Fruit fly (Drosophila melanogaster) whole organism, embryonic: ENCODE data around the gene CG6432.

ENCODE experiments used
- ATbp ChIP-seq: fragments of 200-800 bp; sonication (Bioruptor generic); optimal IDR thresholded peaks from 2 replicates; lab custom pipeline; 2017; ENCODE audit warnings: missing biosample characterization, mild to moderate bottlenecking, missing genetic modification characterization, missing genetic modification reagents
- Ada2b ChIP-seq: fragments of 200-800 bp; sonication (Bioruptor generic); IDR thresholded peaks from 2 replicates; pipeline ENCODE4 v1.3.6; 2022; ENCODE audit warnings: missing biosample characterization, missing genetic modification characterization
- Asciz ChIP-seq: fragments of 200-800 bp; sonication (Bioruptor generic); optimal IDR thresholded peaks from 2 replicates; lab custom pipeline; 2017; ENCODE audit warnings: missing biosample characterization, mild to moderate bottlenecking, missing genetic modification characterization, missing genetic modification reagents
- Awh ChIP-seq: fragments of 200-800 bp; sonication (Bioruptor generic); IDR thresholded peaks from 2 replicates; pipeline ENCODE4, ENCODE4 v1.3.6; 2022; ENCODE audit warnings: missing biosample characterization, missing genetic modification characterization
- CG1024 ChIP-seq: fragments of 200-800 bp; sonication (Bioruptor generic); IDR thresholded peaks from 2 replicates; pipeline ENCODE4 v1.3.6; 2022; ENCODE audit warnings: missing biosample characterization, missing genetic modification characterization
- CG10431 ChIP-seq: fragments of 200-800 bp; sonication (Bioruptor generic); optimal IDR thresholded peaks from 3 replicates; lab custom pipeline; 2018; ENCODE audit warnings: missing biosample characterization, mild to moderate bottlenecking, missing genetic modification characterization
- CG10565 ChIP-seq: fragments of 200-800 bp; sonication (Bioruptor generic); optimal IDR thresholded peaks from 3 replicates; lab custom pipeline; 2016; ENCODE audit warnings: missing biosample characterization, mild to moderate bottlenecking, missing genetic modification characterization
- CG11696 ChIP-seq: fragments of 200-800 bp; sonication (Bioruptor generic); IDR thresholded peaks from 2 replicates; pipeline ENCODE4 v1.3.6; 2022; ENCODE audit warnings: missing biosample characterization, missing genetic modification characterization
- CG12071 ChIP-seq: fragments of 200-800 bp; sonication (Bioruptor generic); optimal IDR thresholded peaks from 3 replicates; lab custom pipeline; 2018; ENCODE audit warnings: missing biosample characterization, mild to moderate bottlenecking, missing genetic modification characterization
- CG12744 ChIP-seq: fragments of 200-800 bp; sonication (Bioruptor generic); optimal IDR thresholded peaks from 2 replicates; lab custom pipeline; 2016; ENCODE audit warnings: missing biosample characterization, missing genetic modification characterization
- CG14860 ChIP-seq: fragments of 200-800 bp; sonication (Bioruptor generic); IDR thresholded peaks from 3 replicates; pipeline ENCODE4 v1.3.6; 2022; ENCODE audit warnings: missing biosample characterization, missing genetic modification characterization; ENCODE audit not compliant: partially characterized antibody
- CG1529 ChIP-seq: fragments of 200-800 bp; sonication (Bioruptor generic); optimal IDR thresholded peaks from 3 replicates; lab custom pipeline; 2018; ENCODE audit warnings: missing biosample characterization, missing genetic modification characterization
- CG2202 ChIP-seq: fragments of 200-800 bp; sonication (Bioruptor generic); optimal IDR thresholded peaks from 2 replicates; lab custom pipeline; 2018; ENCODE audit warnings: missing biosample characterization, mild to moderate bottlenecking, missing genetic modification characterization
- CG2889 ChIP-seq: fragments of 200-800 bp; sonication (Bioruptor generic); IDR thresholded peaks from 3 replicates; pipeline ENCODE4 v1.3.6; 2022; ENCODE audit warnings: missing biosample characterization, missing genetic modification characterization
- CG3281 ChIP-seq: fragments of 200-800 bp; sonication (Bioruptor generic); optimal IDR thresholded peaks from 3 replicates; lab custom pipeline; 2017; ENCODE audit warnings: missing biosample characterization, mild to moderate bottlenecking, missing genetic modification characterization
- CG3407 ChIP-seq: fragments of 200-800 bp; sonication (Bioruptor generic); optimal IDR thresholded peaks from 2 replicates; lab custom pipeline; 2018; ENCODE audit warnings: missing biosample characterization, mild to moderate bottlenecking, missing genetic modification characterization
- CG34422 ChIP-seq: fragments of 200-800 bp; sonication (Bioruptor generic); IDR thresholded peaks from 3 replicates; pipeline ENCODE4 v1.3.6; 2022; ENCODE audit warnings: missing biosample characterization, missing genetic modification characterization
- CG4360 ChIP-seq: fragments of 200-800 bp; sonication (Bioruptor generic); IDR thresholded peaks from 2 replicates; pipeline ENCODE4 v1.3.6; 2022; ENCODE audit warnings: missing biosample characterization, missing genetic modification characterization
- CG4424 ChIP-seq: fragments of 200-800 bp; sonication (Bioruptor generic); optimal IDR thresholded peaks from 3 replicates; lab custom pipeline; 2016; ENCODE audit warnings: missing biosample characterization, missing genetic modification characterization
- CG4707 ChIP-seq: fragments of 200-800 bp; sonication (Bioruptor generic); optimal IDR thresholded peaks from 2 replicates; lab custom pipeline; 2018; ENCODE audit warnings: missing biosample characterization, mild to moderate bottlenecking, missing genetic modification characterization, moderate library complexity
- CG5953 ChIP-seq: fragments of 200-800 bp; sonication (Bioruptor generic); IDR thresholded peaks from 2 replicates; pipeline ENCODE4 v1.3.6; 2022; ENCODE audit warnings: missing biosample characterization, missing genetic modification characterization
- CG6254 ChIP-seq: fragments of 200-800 bp; sonication (Bioruptor generic); optimal IDR thresholded peaks from 3 replicates; lab custom pipeline; 2017; ENCODE audit warnings: mild to moderate bottlenecking, missing biosample characterization, missing genetic modification reagents, missing genetic modification characterization
- CG8478 ChIP-seq: fragments of >200 bp; optimal IDR thresholded peaks from 2 replicates; lab custom pipeline; 2018
- Dek ChIP-seq: fragments of 200-800 bp; sonication (Bioruptor generic); optimal IDR thresholded peaks from 3 replicates; lab custom pipeline; 2019; ENCODE audit warnings: missing biosample characterization, mild to moderate bottlenecking, missing genetic modification characterization, moderate library complexity
- Doc2 ChIP-seq: fragments of 200-800 bp; sonication (Bioruptor generic); IDR thresholded peaks from 2 replicates; pipeline ENCODE4 v1.3.6; 2022; ENCODE audit warnings: missing biosample characterization, missing genetic modification characterization
- Fer2 ChIP-seq: fragments of 200-800 bp; sonication (Bioruptor generic); optimal IDR thresholded peaks from 2 replicates; lab custom pipeline; 2018; ENCODE audit warnings: missing biosample characterization, mild to moderate bottlenecking, missing genetic modification characterization, moderate library complexity
- HHEX ChIP-seq: fragments of 200-800 bp; sonication (Bioruptor generic); optimal IDR thresholded peaks from 3 replicates; lab custom pipeline; 2017; ENCODE audit warnings: missing biosample characterization, mild to moderate bottlenecking, missing genetic modification characterization, missing genetic modification reagents
- Hmx ChIP-seq: fragments of 200-800 bp; sonication (Bioruptor generic); optimal IDR thresholded peaks from 2 replicates; lab custom pipeline; 2016; ENCODE audit warnings: missing biosample characterization, missing genetic modification characterization
- Nf-YA ChIP-seq: fragments of 200-800 bp; sonication (Bioruptor generic); IDR thresholded peaks from 2 replicates; pipeline ENCODE4 v1.3.6; 2022; ENCODE audit warnings: missing biosample characterization, missing genetic modification characterization
- Oaz ChIP-seq: fragments of 200-800 bp; sonication (Bioruptor generic); IDR thresholded peaks from 2 replicates; pipeline ENCODE4 v1.3.6; 2022; ENCODE audit warnings: missing biosample characterization, missing genetic modification characterization
- Poxn ChIP-seq: fragments of 200-800 bp; sonication (Bioruptor generic); IDR thresholded peaks from 2 replicates; pipeline ENCODE4 v1.3.6; 2022; ENCODE audit warnings: missing biosample characterization, missing genetic modification characterization
- Side ChIP-seq: fragments of 200-800 bp; sonication (Bioruptor generic); optimal IDR thresholded peaks from 2 replicates; lab custom pipeline; 2016; ENCODE audit warnings: missing biosample characterization, missing genetic modification characterization
- Sox100B ChIP-seq: fragments of 200-800 bp; sonication (Bioruptor generic); optimal IDR thresholded peaks from 3 replicates; lab custom pipeline; 2018; ENCODE audit warnings: missing biosample characterization, mild to moderate bottlenecking, missing genetic modification characterization
- Trl ChIP-seq, 3 experiments: fragments of >200 bp in 2 of 3; fragments of 200-800 bp in 1 of 3; sonication (Bioruptor generic) in 1 of 3; optimal IDR thresholded peaks; 2 replicates in 1 of 3; 3 replicates in 2 of 3; lab custom pipeline; 2016 to 2017; ENCODE audit warnings: missing biosample characterization in 1 of 3, missing genetic modification characterization in 1 of 3
- bsh ChIP-seq, 2 experiments: fragments of 200-800 bp; sonication (Bioruptor generic); optimal IDR thresholded peaks; 2 replicates each; lab custom pipeline; 2017 to 2018; ENCODE audit warnings: mild to moderate bottlenecking in 2 of 2, missing biosample characterization in 2 of 2, missing genetic modification characterization in 2 of 2, moderate library complexity in 1 of 2
- dimm ChIP-seq: fragments of 200-800 bp; sonication (Bioruptor generic); IDR thresholded peaks from 2 replicates; pipeline ENCODE4 v1.3.6; 2022; ENCODE audit warnings: missing biosample characterization, missing genetic modification characterization
- dmrt99B ChIP-seq: fragments of 200-800 bp; sonication (Bioruptor generic); optimal IDR thresholded peaks from 2 replicates; lab custom pipeline; 2018; ENCODE audit warnings: missing biosample characterization, mild to moderate bottlenecking, missing genetic modification characterization, moderate library complexity
- dpn ChIP-seq, 2 experiments: fragments of 200-800 bp; sonication (Bioruptor generic); optimal IDR thresholded peaks; 3 replicates each; lab custom pipeline; 2016; ENCODE audit warnings: missing biosample characterization in 2 of 2, missing genetic modification characterization in 2 of 2
- fd64A ChIP-seq: fragments of 200-800 bp; sonication (Bioruptor generic); optimal IDR thresholded peaks from 3 replicates; lab custom pipeline; 2018; ENCODE audit warnings: missing biosample characterization, mild to moderate bottlenecking, missing genetic modification characterization
- gsb-n ChIP-seq: fragments of 200-800 bp; sonication (Bioruptor generic); optimal IDR thresholded peaks from 3 replicates; lab custom pipeline; 2018; ENCODE audit warnings: missing biosample characterization, mild to moderate bottlenecking, missing genetic modification characterization
- hkb ChIP-seq, 2 experiments: fragments of 200-800 bp in 1 of 2; fragments of >200 bp in 1 of 2; sonication (Bioruptor generic) in 1 of 2; IDR thresholded peaks in 1 of 2; optimal IDR thresholded peaks in 1 of 2; 2 replicates each; pipeline versions ENCODE4 v1.3.6 to Lab custom; 2017 to 2022; ENCODE audit warnings: missing biosample characterization in 1 of 2, missing genetic modification characterization in 1 of 2
- jumu ChIP-seq: fragments of 200-800 bp; sonication (Bioruptor generic); optimal IDR thresholded peaks from 3 replicates; lab custom pipeline; 2016; ENCODE audit warnings: missing biosample characterization, missing genetic modification characterization
- kay ChIP-seq: fragments of 200-800 bp; sonication (Bioruptor generic); optimal IDR thresholded peaks from 2 replicates; lab custom pipeline; 2016; ENCODE audit warnings: missing biosample characterization, missing genetic modification characterization
- repo ChIP-seq: fragments of 200-800 bp; sonication (Bioruptor generic); optimal IDR thresholded peaks from 2 replicates; lab custom pipeline; 2016; ENCODE audit warnings: missing biosample characterization, missing genetic modification characterization
- sc ChIP-seq, 3 experiments: fragments of >200 bp in 2 of 3; fragments of 200-800 bp in 1 of 3; sonication (Bioruptor generic) in 1 of 3; optimal IDR thresholded peaks; 2 replicates in 2 of 3; 3 replicates in 1 of 3; lab custom pipeline; 2017; ENCODE audit warnings: mild to moderate bottlenecking in 1 of 3, missing biosample characterization in 1 of 3, missing genetic modification characterization in 1 of 3, missing genetic modification reagents in 1 of 3
- sens ChIP-seq: fragments of 200-800 bp; sonication (Bioruptor generic); peaks from one replicate; lab custom pipeline; 2016; ENCODE audit warnings: missing biosample characterization, missing genetic modification characterization
- seq ChIP-seq: fragments of 200-800 bp; sonication (Bioruptor generic); IDR thresholded peaks from 2 replicates; pipeline ENCODE4 v1.3.6; 2022; ENCODE audit warnings: missing biosample characterization, missing genetic modification characterization
- trh ChIP-seq: fragments of 200-800 bp; sonication (Bioruptor generic); optimal IDR thresholded peaks from 2 replicates; lab custom pipeline; 2016; ENCODE audit warnings: missing biosample characterization, missing genetic modification characterization
- unpg ChIP-seq: fragments of 200-800 bp; sonication (Bioruptor generic); optimal IDR thresholded peaks from 3 replicates; lab custom pipeline; 2018; ENCODE audit warnings: missing biosample characterization, mild to moderate bottlenecking, missing genetic modification characterization, moderate library complexity
- wek ChIP-seq: fragments of 200-800 bp; sonication (Bioruptor generic); optimal IDR thresholded peaks from 3 replicates; lab custom pipeline; 2018; ENCODE audit warnings: missing biosample characterization, mild to moderate bottlenecking, missing genetic modification characterization, moderate library complexity

The CG6432 gene

DNA sequence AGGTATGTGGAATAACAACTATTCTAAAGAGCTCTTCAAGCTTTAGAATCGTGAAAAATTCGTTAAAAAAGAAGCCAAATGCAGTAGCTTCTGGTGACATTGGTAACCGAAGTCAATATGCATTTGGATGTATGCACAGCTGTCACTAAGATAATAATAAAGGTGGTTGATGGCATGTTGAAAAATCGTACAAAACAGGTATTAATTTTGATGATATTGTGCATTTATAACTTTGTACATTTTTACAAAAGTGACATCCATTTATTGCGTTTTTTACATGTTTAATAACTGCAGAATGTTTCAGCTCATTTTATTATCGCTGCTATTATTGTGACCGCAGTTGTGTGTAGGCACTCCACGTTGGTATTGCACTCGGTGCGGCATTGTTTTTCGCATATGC lies 35.2 kb upstream of the CG6432 start (continued):
- TF ChIP-seq jumu (GFP tag; lab: Kevin White, UChicago) (no peak), Ada2b (GFP tag; lab: Robert Waterston, UW) (no peak), Dek (tag; lab: Kevin White, UChicago) (no peak), Trl (optimal IDR thresholded peaks at IDR 0.05; lab: Kevin White, UChicago) (no peak), Trl (GFP tag; optimal IDR thresholded peaks at IDR 0.05; lab: Kevin White, UChicago) (no peak), hkb (optimal IDR thresholded peaks at IDR 0.05; lab: Kevin White, UChicago) (no peak), hkb (GFP tag; IDR thresholded peaks at IDR 0.05; lab: Robert Waterston, UW) (peak; percentile 38), Doc2 (GFP tag; lab: Robert Waterston, UW) (no peak), trh (no peak), Nf-YA (GFP tag; lab: Robert Waterston, UW) (0 out of 2 replicates have a peak, but pooled peaks have one; percentile 22), sc (optimal IDR thresholded peaks at IDR 0.05; lab: Kevin White, UChicago) (no peak), sc (GFP tag; optimal IDR thresholded peaks at IDR 0.05; lab: Kevin White, UChicago) (peak; percentile 13), CG4707 (peak; percentile 30), CG34422 (GFP tag; lab: Robert Waterston, UW) (no peak), CG1529 (peak; percentile 5), CG11696 (GFP tag; lab: Robert Waterston, UW) (peak; percentile 66), HHEX (GFP tag; lab: Kevin White, UChicago) (peak; percentile 36), CG3407 (GFP tag; lab: Kevin White, UChicago) (peak; percentile 30), ATbp (GFP tag; lab: Kevin White, UChicago) (peak; percentile 72), Fer2 (no peak), CG4360 (GFP tag; lab: Robert Waterston, UW) (0 out of 2 replicates have a peak, but pooled peaks have one; percentile 30), CG5953 (GFP tag; lab: Robert Waterston, UW) (0 out of 2 replicates have a peak, but pooled peaks have one; percentile 45), Asciz (GFP tag; lab: Kevin White, UChicago) (peak; percentile 34), seq (peak; percentile 25; the same call in 1 of the 2 replicates), kay (GFP tag; lab: Kevin White, UChicago) (no peak), sens (GFP tag; lab: Kevin White, UChicago) (peak; percentile 87), CG10565 (no peak), wek (GFP tag; lab: Kevin White, UChicago) (peak; percentile 17), dimm (GFP tag; lab: Robert Waterston, UW) (no peak), unpg (GFP tag; lab: Kevin White, UChicago) (peak; percentile 5), CG14860 (GFP tag; lab: Robert Waterston, UW) (no peak), CG3281 (GFP tag; lab: Kevin White, UChicago) (no peak), Awh (peak; percentile 67; the same call in 1 of the 2 replicates), dmrt99B (tag; lab: Kevin White, UChicago) (no peak), dpn (GFP tag; optimal IDR thresholded peaks at IDR 0.05; lab: Kevin White, UChicago) (no peak), Oaz (GFP tag; lab: Robert Waterston, UW) (no peak), CG6254 (GFP tag; lab: Kevin White, UChicago) (peak; percentile 27), CG12071 (GFP tag; lab: Kevin White, UChicago) (peak; percentile 29), Side (no peak), fd64A (GFP tag; lab: Kevin White, UChicago) (peak; percentile 27), repo (no peak), CG12744 (GFP tag; lab: Kevin White, UChicago) (no peak), bsh (GFP tag; optimal IDR thresholded peaks at IDR 0.05; lab: Kevin White, UChicago) (peak in 1 of 2 experiments; percentile 43), Sox100B (peak; percentile 30), CG8478 (lab: Kevin White, UChicago) (no peak), CG4424 (GFP tag; lab: Kevin White, UChicago) (peak; percentile 2), Hmx (no peak), CG2889 (GFP tag; lab: Robert Waterston, UW) (no peak), CG10431 (GFP tag; lab: Kevin White, UChicago) (peak; percentile 25), CG2202 (tag; lab: Kevin White, UChicago) (peak; percentile 5), Poxn (GFP tag; lab: Robert Waterston, UW) (no peak), gsb-n (tag; lab: Kevin White, UChicago) (peak; percentile 8), CG1024 (peak; percentile 36; the same call in 1 of the 2 replicates)
